Fruit fly (Drosophila melanogaster) whole organism, embryonic: ENCODE measurements around the gene CG31388.

ENCODE experiments used
- Ada2b ChIP-seq: fragments of 200-800 bp; sonication (Bioruptor generic); IDR thresholded peaks from 2 replicates; pipeline ENCODE4 v1.3.6; 2022; ENCODE audit warnings: missing biosample characterization, missing genetic modification characterization
- Atf-2 ChIP-seq: fragments of 200-800 bp; sonication (Bioruptor generic); optimal IDR thresholded peaks from 2 replicates; lab custom pipeline; 2016; ENCODE audit warnings: missing biosample characterization, missing genetic modification characterization
- Bdp1 ChIP-seq: fragments of 200-800 bp; sonication (Bioruptor generic); optimal IDR thresholded peaks from 3 replicates; lab custom pipeline; 2016; ENCODE audit warnings: missing biosample characterization, missing genetic modification characterization
- CG10147 ChIP-seq: fragments of 200-800 bp; sonication (Bioruptor generic); optimal IDR thresholded peaks from 2 replicates; lab custom pipeline; 2019; ENCODE audit warnings: missing biosample characterization, mild to moderate bottlenecking, missing genetic modification characterization, moderate library complexity
- CG10979 ChIP-seq: fragments of 200-800 bp; sonication (Bioruptor generic); optimal IDR thresholded peaks from 2 replicates; lab custom pipeline; 2018; ENCODE audit warnings: missing biosample characterization, mild to moderate bottlenecking, missing genetic modification characterization, moderate library complexity
- CG11093 ChIP-seq: fragments of 200-800 bp; sonication (Bioruptor generic); IDR thresholded peaks from 3 replicates; pipeline ENCODE4 v1.3.6; 2022; ENCODE audit warnings: missing biosample characterization, missing genetic modification characterization
- CG11723 ChIP-seq: fragments of 200-800 bp; sonication (Bioruptor generic); optimal IDR thresholded peaks from 2 replicates; lab custom pipeline; 2017; ENCODE audit warnings: missing biosample characterization, mild to moderate bottlenecking, missing genetic modification characterization
- CG12071 ChIP-seq: fragments of 200-800 bp; sonication (Bioruptor generic); optimal IDR thresholded peaks from 3 replicates; lab custom pipeline; 2018; ENCODE audit warnings: missing biosample characterization, mild to moderate bottlenecking, missing genetic modification characterization
- CG16863 ChIP-seq: fragments of 200-800 bp; sonication (Bioruptor generic); optimal IDR thresholded peaks from 3 replicates; lab custom pipeline; 2016; ENCODE audit warnings: missing biosample characterization, missing genetic modification characterization
- CG17912 ChIP-seq: fragments of 200-800 bp; sonication (Bioruptor generic); optimal IDR thresholded peaks from 2 replicates; lab custom pipeline; 2018; ENCODE audit warnings: missing biosample characterization, mild to moderate bottlenecking, missing genetic modification characterization
- CG18764 ChIP-seq: fragments of 200-800 bp; sonication (Bioruptor generic); optimal IDR thresholded peaks from 3 replicates; lab custom pipeline; 2016; ENCODE audit warnings: missing biosample characterization, missing genetic modification characterization
- CG2116 ChIP-seq: fragments of 200-800 bp; sonication (Bioruptor generic); optimal IDR thresholded peaks from 3 replicates; lab custom pipeline; 2018; ENCODE audit warnings: missing biosample characterization, mild to moderate bottlenecking, missing genetic modification characterization
- CG2712 ChIP-seq: fragments of 200-800 bp; optimal IDR thresholded peaks from 3 replicates; lab custom pipeline; 2019; ENCODE audit warnings: missing biosample characterization, mild to moderate bottlenecking, missing genetic modification characterization, moderate library complexity
- CG2875 ChIP-seq: fragments of 200-800 bp; sonication (Bioruptor generic); optimal IDR thresholded peaks from 2 replicates; lab custom pipeline; 2017; ENCODE audit warnings: missing biosample characterization, mild to moderate bottlenecking, missing genetic modification characterization, missing genetic modification reagents
- CG30020 ChIP-seq: fragments of 200-800 bp; optimal IDR thresholded peaks from 2 replicates; lab custom pipeline; 2019; ENCODE audit warnings: missing biosample characterization, mild to moderate bottlenecking, missing genetic modification characterization, moderate library complexity
- CG31365 ChIP-seq: fragments of 200-800 bp; sonication (Bioruptor generic); optimal IDR thresholded peaks from 2 replicates; lab custom pipeline; 2018; ENCODE audit warnings: missing biosample characterization, mild to moderate bottlenecking, missing genetic modification characterization
- CG31388 ChIP-seq: fragments of 200-800 bp; sonication (Bioruptor generic); optimal IDR thresholded peaks from 2 replicates; lab custom pipeline; 2016; ENCODE audit warnings: missing biosample characterization, missing genetic modification characterization
- CG6813 ChIP-seq: fragments of 200-800 bp; sonication (Bioruptor generic); optimal IDR thresholded peaks from 2 replicates; lab custom pipeline; 2017; ENCODE audit warnings: missing biosample characterization, missing genetic modification characterization, mild to moderate bottlenecking, moderate library complexity, missing genetic modification reagents
- CG6854 ChIP-seq: fragments of 200-800 bp; sonication (Bioruptor generic); optimal IDR thresholded peaks from 3 replicates; lab custom pipeline; 2017; ENCODE audit warnings: missing biosample characterization, mild to moderate bottlenecking, missing genetic modification characterization
- CG7372 ChIP-seq: fragments of 200-800 bp; sonication (Bioruptor generic); IDR thresholded peaks from 2 replicates; pipeline ENCODE4 v1.3.6; 2022; ENCODE audit warnings: missing biosample characterization, missing genetic modification characterization
- CG7745 ChIP-seq: fragments of 200-800 bp; sonication (Bioruptor generic); optimal IDR thresholded peaks from 2 replicates; lab custom pipeline; 2018; ENCODE audit warnings: missing biosample characterization, mild to moderate bottlenecking, missing genetic modification characterization, moderate library complexity
- CG7963 ChIP-seq: fragments of 200-800 bp; sonication (Bioruptor generic); IDR thresholded peaks from 3 replicates; pipeline ENCODE4 v1.3.6; 2022; ENCODE audit warnings: missing biosample characterization, missing genetic modification characterization; ENCODE audit not compliant: partially characterized antibody
- CG8359 ChIP-seq: fragments of 200-800 bp; sonication (Bioruptor generic); optimal IDR thresholded peaks from 2 replicates; lab custom pipeline; 2017; ENCODE audit warnings: missing biosample characterization, mild to moderate bottlenecking, missing genetic modification characterization, borderline replicate concordance
- CG9727 ChIP-seq: fragments of 200-800 bp; sonication (Bioruptor generic); optimal IDR thresholded peaks from 3 replicates; lab custom pipeline; 2017; ENCODE audit warnings: missing biosample characterization, mild to moderate bottlenecking, missing genetic modification characterization
- CG9817 ChIP-seq: fragments of 200-800 bp; sonication (Bioruptor generic); optimal IDR thresholded peaks from 2 replicates; lab custom pipeline; 2018; ENCODE audit warnings: missing biosample characterization, mild to moderate bottlenecking, missing genetic modification characterization, moderate library complexity
- Deaf1 ChIP-seq: fragments of 200-800 bp; optimal IDR thresholded peaks from 3 replicates; lab custom pipeline; 2019; ENCODE audit warnings: missing biosample characterization, mild to moderate bottlenecking, missing genetic modification characterization, moderate library complexity
- Doc2 ChIP-seq: fragments of 200-800 bp; sonication (Bioruptor generic); IDR thresholded peaks from 2 replicates; pipeline ENCODE4 v1.3.6; 2022; ENCODE audit warnings: missing biosample characterization, missing genetic modification characterization
- GATAe ChIP-seq: fragments of 200-800 bp; sonication (Bioruptor generic); conservative IDR thresholded peaks from 2 replicates; pipeline ENCODE4 v1.3.6; 2022; ENCODE audit warnings: missing biosample characterization, missing genetic modification characterization
- Hsf ChIP-seq: fragments of 200-800 bp; sonication (Bioruptor generic); optimal IDR thresholded peaks from 3 replicates; lab custom pipeline; 2016; ENCODE audit warnings: missing biosample characterization, missing genetic modification characterization
- Med ChIP-seq: fragments of 200-800 bp; sonication (Bioruptor generic); peaks from one replicate; lab custom pipeline; 2016; ENCODE audit warnings: missing biosample characterization, missing genetic modification characterization, mild to moderate bottlenecking, inconsistent platforms, moderate library complexity
- Myb ChIP-seq: fragments of 200-800 bp; sonication (Bioruptor generic); optimal IDR thresholded peaks from 2 replicates; lab custom pipeline; 2016; ENCODE audit warnings: missing biosample characterization, missing genetic modification characterization
- PHDP ChIP-seq: fragments of 200-800 bp; sonication (Bioruptor generic); optimal IDR thresholded peaks from 3 replicates; lab custom pipeline; 2018; ENCODE audit warnings: missing biosample characterization, mild to moderate bottlenecking, missing genetic modification characterization, moderate library complexity
- Ssrp ChIP-seq: fragments of 200-800 bp; sonication (Bioruptor generic); optimal IDR thresholded peaks from 2 replicates; lab custom pipeline; 2018; ENCODE audit warnings: missing biosample characterization, mild to moderate bottlenecking, missing genetic modification characterization, moderate library complexity
- Tbp ChIP-seq: fragments of >200 bp; optimal IDR thresholded peaks from 2 replicates; lab custom pipeline; 2018; ENCODE audit warnings: missing biosample characterization, missing genetic modification characterization
- da ChIP-seq: fragments of 200-800 bp; sonication (Bioruptor generic); optimal IDR thresholded peaks from 2 replicates; lab custom pipeline; 2016; ENCODE audit warnings: missing biosample characterization, missing genetic modification characterization
- dan ChIP-seq: fragments of 200-800 bp; sonication (Bioruptor generic); IDR thresholded peaks from 2 replicates; pipeline ENCODE4 v1.3.6; 2022; ENCODE audit warnings: missing biosample characterization, missing genetic modification characterization
- disco-r ChIP-seq: fragments of 200-800 bp; sonication (Bioruptor generic); optimal IDR thresholded peaks from 2 replicates; lab custom pipeline; 2016; ENCODE audit warnings: missing biosample characterization, missing genetic modification characterization
- emc ChIP-seq: fragments of 200-800 bp; sonication (Bioruptor generic); optimal IDR thresholded peaks from 2 replicates; lab custom pipeline; 2016; ENCODE audit warnings: missing biosample characterization, missing genetic modification characterization
- gro ChIP-seq: fragments of 200-800 bp; sonication (Bioruptor generic); optimal IDR thresholded peaks from 2 replicates; lab custom pipeline; 2016; ENCODE audit warnings: missing biosample characterization, missing genetic modification characterization
- ham ChIP-seq: fragments of 200-800 bp; sonication (Bioruptor generic); IDR thresholded peaks from 2 replicates; pipeline ENCODE4 v1.3.6; 2022; ENCODE audit warnings: missing biosample characterization, missing genetic modification characterization
- her ChIP-seq: fragments of 200-800 bp; sonication (Bioruptor generic); optimal IDR thresholded peaks from 2 replicates; lab custom pipeline; 2016; ENCODE audit warnings: missing biosample characterization, missing genetic modification characterization
- maf-S ChIP-seq: fragments of 200-800 bp; sonication (Bioruptor generic); optimal IDR thresholded peaks from 2 replicates; lab custom pipeline; 2016; ENCODE audit warnings: missing biosample characterization, missing genetic modification characterization
- mirr ChIP-seq: fragments of 200-800 bp; sonication (Bioruptor generic); optimal IDR thresholded peaks from 3 replicates; lab custom pipeline; 2018; ENCODE audit warnings: missing biosample characterization, mild to moderate bottlenecking, missing genetic modification characterization
- p53 ChIP-seq: fragments of 200-800 bp; sonication (Bioruptor generic); optimal IDR thresholded peaks from 2 replicates; lab custom pipeline; 2016; ENCODE audit warnings: missing biosample characterization, missing genetic modification characterization
- pnt ChIP-seq: fragments of 200-800 bp; sonication (Bioruptor generic); optimal IDR thresholded peaks from 3 replicates; lab custom pipeline; 2016; ENCODE audit warnings: missing biosample characterization, missing genetic modification characterization
- sens-2 ChIP-seq: fragments of 200-800 bp; sonication (Bioruptor generic); IDR thresholded peaks from 2 replicates; pipeline ENCODE4 v1.3.6; 2022; ENCODE audit warnings: missing biosample characterization, missing genetic modification characterization
- seq ChIP-seq: fragments of 200-800 bp; sonication (Bioruptor generic); IDR thresholded peaks from 2 replicates; pipeline ENCODE4 v1.3.6; 2022; ENCODE audit warnings: missing biosample characterization, missing genetic modification characterization
- shn ChIP-seq: fragments of 200-800 bp; sonication (Bioruptor generic); optimal IDR thresholded peaks from 3 replicates; lab custom pipeline; 2016; ENCODE audit warnings: missing biosample characterization, missing genetic modification characterization
- slbo ChIP-seq: fragments of 200-800 bp; sonication (Bioruptor generic); IDR thresholded peaks from 2 replicates; pipeline ENCODE4 v1.3.6; 2022; ENCODE audit warnings: missing biosample characterization, missing genetic modification characterization
- so ChIP-seq: fragments of 200-800 bp; sonication (Bioruptor generic); IDR thresholded peaks from 3 replicates; pipeline ENCODE4 v1.3.6; 2022; ENCODE audit warnings: missing biosample characterization, missing genetic modification characterization
- vnd ChIP-seq: fragments of 200-800 bp; sonication (Bioruptor generic); IDR thresholded peaks from 3 replicates; pipeline ENCODE4 v1.3.6; 2022; ENCODE audit warnings: missing biosample characterization, missing genetic modification characterization; ENCODE audit not compliant: partially characterized antibody
- zf30C ChIP-seq: fragments of 200-800 bp; sonication (Bioruptor generic); optimal IDR thresholded peaks from 3 replicates; lab custom pipeline; 2018; ENCODE audit warnings: missing biosample characterization, mild to moderate bottlenecking, missing genetic modification characterization

CG31388 gene

dm6 chr3R:11208766-11209331 is 28.8 kb upstream of the CG31388 start (continued):
- TF ChIP-seq Ada2b (GFP tag; lab: Robert Waterston, UW) (no peak), CG10979 (tag; lab: Kevin White, UChicago) (peak; percentile 83), CG12071 (GFP tag; lab: Kevin White, UChicago) (no peak), Myb (no peak), CG7372 (GFP tag; lab: Robert Waterston, UW) (peak; percentile 95), her (GFP tag; lab: Kevin White, UChicago) (no peak), CG17912 (GFP tag; lab: Kevin White, UChicago) (no peak), mirr (no peak), zf30C (GFP tag; lab: Kevin White, UChicago) (no peak), CG9727 (GFP tag; lab: Kevin White, UChicago) (no peak), maf-S (GFP tag; lab: Kevin White, UChicago) (no peak), p53 (GFP tag; lab: Kevin White, UChicago) (no peak), gro (GFP tag; lab: Kevin White, UChicago) (no peak), vnd (no peak), CG11723 (GFP tag; lab: Kevin White, UChicago) (no peak), disco-r (GFP tag; lab: Kevin White, UChicago) (no peak), emc (GFP tag; lab: Kevin White, UChicago) (no peak), Deaf1 (tag; lab: Kevin White, UChicago) (no peak), shn (GFP tag; lab: Kevin White, UChicago) (no peak), CG11093 (GFP tag; lab: Robert Waterston, UW) (no peak), GATAe (GFP tag; lab: Robert Waterston, UW) (no peak), CG2875 (GFP tag; lab: Kevin White, UChicago) (no peak), dan (GFP tag; lab: Robert Waterston, UW) (no peak), CG2712 (tag; lab: Kevin White, UChicago) (no peak), CG16863 (GFP tag; lab: Kevin White, UChicago) (no peak), seq (GFP tag; lab: Robert Waterston, UW) (no peak), CG2116 (no peak), da (GFP tag; lab: Kevin White, UChicago) (no peak), CG9817 (tag; lab: Kevin White, UChicago) (no peak), Atf-2 (GFP tag; lab: Kevin White, UChicago) (no peak), Ssrp (no peak), Tbp (GFP tag; lab: Kevin White, UChicago) (no peak), sens-2 (GFP tag; lab: Robert Waterston, UW) (no peak), slbo (GFP tag; lab: Robert Waterston, UW) (no peak), CG31388 (GFP tag; lab: Kevin White, UChicago) (no peak), Med (GFP tag; lab: Kevin White, UChicago) (peak; percentile 94), CG10147 (GFP tag; lab: Kevin White, UChicago) (no peak), CG31365 (tag; lab: Kevin White, UChicago) (no peak), CG6854 (GFP tag; lab: Kevin White, UChicago) (no peak), CG6813 (GFP tag; lab: Kevin White, UChicago) (no peak), CG18764 (GFP tag; lab: Kevin White, UChicago) (no peak), CG7745 (tag; lab: Kevin White, UChicago) (no peak), Hsf (GFP tag; lab: Kevin White, UChicago) (no peak), PHDP (tag; lab: Kevin White, UChicago) (no peak), CG8359 (GFP tag; lab: Kevin White, UChicago) (no peak), Bdp1 (GFP tag; lab: Kevin White, UChicago) (no peak), Doc2 (no peak), CG30020 (tag; lab: Kevin White, UChicago) (no peak), so (no peak), pnt (GFP tag; lab: Kevin White, UChicago) (no peak), ham (GFP tag; lab: Robert Waterston, UW) (no peak), CG7963 (GFP tag; lab: Robert Waterston, UW) (no peak)
